Worm (Caenorhabditis elegans): ENCODE results near the gene trap-2.

- TF ChIP-seq hmg-4 (GFP tag; optimal IDR thresholded peaks at IDR 0.05) (no peak), ama-1 (optimal IDR thresholded peaks at IDR 0.05) (no peak), ceh-13 (GFP tag; optimal IDR thresholded peaks at IDR 0.05) (no peak)
These were observed 2.7 kb upstream of the trap-2 start, which contains the start of gene T04G9.7 for ce11 chrX:770537-770936.

Measured in whole organism, early embryonic.